Worm (Caenorhabditis elegans): ENCODE results near the gene ZC513.14.
A peak's percentile ranks its signal among the peaks of the same experiment; 100 is the strongest.

The ZC513.14 gene

DNA sequence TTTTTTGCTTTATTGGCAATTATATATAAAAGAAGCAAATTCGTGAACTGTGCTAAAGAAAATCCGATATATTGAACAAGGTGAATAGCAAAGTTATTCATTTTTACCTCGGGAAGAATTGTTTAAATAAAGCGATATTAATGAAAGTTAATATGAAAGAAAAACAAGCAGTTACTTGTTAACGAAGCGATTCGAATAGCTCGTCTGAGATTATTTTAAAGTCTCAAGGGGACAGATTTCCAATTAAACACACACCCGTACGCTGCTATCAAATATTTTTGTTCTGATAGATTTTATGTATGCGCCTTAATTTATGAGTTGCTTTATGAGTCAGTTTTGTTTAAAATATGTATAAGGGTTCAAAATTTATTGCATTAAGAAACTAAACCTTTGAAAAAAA, 32.0 kb upstream of the ZC513.14 start, which contains the start of gene str-140:
Gene str-140, minus strand, starts transcription at position 101 of the 400 bp plus-strand sequence.
- TF ChIP-seq snpc-4 (tag; optimal IDR thresholded peaks at IDR 0.05) (no peak), aly-2 (tag; optimal IDR thresholded peaks at IDR 0.05) (no peak), peb-1 (tag; optimal IDR thresholded peaks at IDR 0.05) (no peak), R02D3.7 (tag; optimal IDR thresholded peaks at IDR 0.05) (no peak), alr-1 (tag; optimal IDR thresholded peaks at IDR 0.05) (no peak), C34F6.9 (tag; optimal IDR thresholded peaks at IDR 0.05) (no peak), blmp-1 (tag; optimal IDR thresholded peaks at IDR 0.05; ENCODE audit: insufficient read depth) (no peak), sma-3 (GFP tag; optimal IDR thresholded peaks at IDR 0.05) (no peak), unc-62 (GFP tag; optimal IDR thresholded peaks at IDR 0.05) (no peak), crh-2 (tag; optimal IDR thresholded peaks at IDR 0.05) (no peak), nhr-129 (tag; optimal IDR thresholded peaks at IDR 0.05) (no peak), nhr-21 (tag; optimal IDR thresholded peaks at IDR 0.05) (no peak), nhr-237 (tag; optimal IDR thresholded peaks at IDR 0.05) (no peak), nhr-10 (tag; optimal IDR thresholded peaks at IDR 0.05) (no peak), lin-11 (tag; optimal IDR thresholded peaks at IDR 0.05) (no peak), unc-55 (GFP tag; optimal IDR thresholded peaks at IDR 0.05) (no peak), mdl-1 (tag; optimal IDR thresholded peaks at IDR 0.05) (no peak), elt-3 (tag; optimal IDR thresholded peaks at IDR 0.05) (no peak), mab-5 (tag; optimal IDR thresholded peaks at IDR 0.05) (no peak)

ce11 chrV:8062074-8062473, 26.2 kb upstream of the ZC513.14 start, which contains the start of gene str-139:
TSS of gene str-139 (minus strand) at chrV:8062174.
- TF ChIP-seq skn-1 (tag; optimal IDR thresholded peaks at IDR 0.05) (no peak), sma-3 (GFP tag; optimal IDR thresholded peaks at IDR 0.05) (no peak), egl-27 (tag; optimal IDR thresholded peaks at IDR 0.05) (no peak), nhr-10 (tag; optimal IDR thresholded peaks at IDR 0.05) (no peak), nhr-77 (tag; optimal IDR thresholded peaks at IDR 0.05) (no peak), ztf-1 (GFP tag; conservative IDR thresholded peaks at IDR 0.05) (no peak), nhr-12 (tag; optimal IDR thresholded peaks at IDR 0.05) (no peak)

DNA sequence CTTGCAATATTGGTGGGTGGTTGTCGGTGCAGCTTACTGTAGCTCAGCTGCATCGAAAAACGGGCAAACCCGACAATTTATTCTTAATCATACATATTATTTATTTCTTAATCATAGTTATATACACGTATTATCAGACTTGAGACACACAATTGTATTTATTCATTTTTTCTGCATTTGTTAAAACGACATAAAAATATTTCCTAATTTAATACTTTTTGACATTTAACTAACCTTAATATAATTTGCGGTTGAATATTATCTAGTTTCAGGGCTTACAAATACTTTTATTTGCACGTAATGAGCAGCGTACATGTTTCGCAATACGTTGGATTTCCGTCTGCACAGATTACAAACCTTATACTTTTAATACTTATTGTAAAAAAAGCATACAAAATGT, 22.5 kb upstream of the ZC513.14 start, which contains the start of gene str-138:
Gene str-138, plus strand, starts transcription at position 301 of the 400 bp plus-strand sequence.
- TF ChIP-seq skn-1 (tag; optimal IDR thresholded peaks at IDR 0.05) = no peak
- no peak for TF ChIP-seq crh-2 (tag; optimal IDR thresholded peaks at IDR 0.05)

- TF ChIP-seq blmp-1 (tag; optimal IDR thresholded peaks at IDR 0.05; ENCODE audit: insufficient read depth) (peak; percentile 14), unc-55 (GFP tag; optimal IDR thresholded peaks at IDR 0.05) (no peak)
These were observed 19.3 kb upstream of the ZC513.14 start for ce11 chrV:8055170-8055569.

DNA sequence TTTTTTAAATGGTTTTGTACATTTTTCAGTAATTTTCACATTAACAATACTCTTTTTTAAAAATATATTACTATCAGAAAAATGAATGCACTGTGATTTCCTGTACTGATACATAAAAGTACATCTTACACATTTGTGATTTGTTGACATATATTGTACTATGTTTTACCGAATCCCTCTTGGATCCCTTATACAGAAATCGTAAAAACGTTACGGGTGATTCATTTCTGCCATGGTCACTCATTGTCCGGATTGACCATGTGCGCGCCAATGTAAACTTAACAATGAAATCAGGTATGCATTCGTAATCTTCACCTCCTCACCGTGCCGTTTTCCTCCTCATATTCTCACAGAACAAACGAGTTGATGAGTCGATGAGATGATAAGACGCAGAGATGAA, 18.3 kb upstream of the ZC513.14 start, which contains the start of gene ZC513.2:
Gene ZC513.2, plus strand, starts transcription at position 301 of the 400 bp plus-strand sequence.
- TF ChIP-seq nhr-237 (tag; optimal IDR thresholded peaks at IDR 0.05) = no peak
- TF ChIP-seq skn-1 (tag; optimal IDR thresholded peaks at IDR 0.05) = no peak
- no peak for TF ChIP-seq sem-4 (tag; optimal IDR thresholded peaks at IDR 0.05)
- no peak for TF ChIP-seq lsy-2 (tag; optimal IDR thresholded peaks at IDR 0.05)
- TF ChIP-seq lin-13 (GFP tag; optimal IDR thresholded peaks at IDR 0.05) = no peak
- no peak for TF ChIP-seq C34F6.9 (tag; optimal IDR thresholded peaks at IDR 0.05)
- no peak for TF ChIP-seq ceh-82 (tag; optimal IDR thresholded peaks at IDR 0.05)
- no peak for TF ChIP-seq ama-1 (optimal IDR thresholded peaks at IDR 0.05)
- no peak for TF ChIP-seq unc-39 (tag; optimal IDR thresholded peaks at IDR 0.05)
- TF ChIP-seq lin-39 (tag; optimal IDR thresholded peaks at IDR 0.05) = no peak
- no peak for TF ChIP-seq alr-1 (tag; optimal IDR thresholded peaks at IDR 0.05)
- TF ChIP-seq sma-9 (GFP tag; optimal IDR thresholded peaks at IDR 0.05) = no peak
- TF ChIP-seq sma-9 (tag; optimal IDR thresholded peaks at IDR 0.05) = no peak
- TF ChIP-seq blmp-1 (tag; optimal IDR thresholded peaks at IDR 0.05; ENCODE audit: insufficient read depth) = no peak
- TF ChIP-seq mdl-1 (tag; optimal IDR thresholded peaks at IDR 0.05) = no peak
- TF ChIP-seq R02D3.7 (tag; optimal IDR thresholded peaks at IDR 0.05) = no peak
- no peak for TF ChIP-seq nhr-11 (tag; optimal IDR thresholded peaks at IDR 0.05)
- TF ChIP-seq nhr-25 (tag; optimal IDR thresholded peaks at IDR 0.05) = no peak
- TF ChIP-seq Y55F3AM.14 (GFP tag; optimal IDR thresholded peaks at IDR 0.05) = no peak
